Worm (Caenorhabditis elegans) whole organism, L3 larva: ENCODE measurements around the gene msp-36.

Experiments used
- ama-1 ChIP-seq: fragments of 150-350 bp; optimal IDR thresholded peaks from 2 replicates; lab custom pipeline; 2018
- egl-27 ChIP-seq: sonication (generic microtip); optimal IDR thresholded peaks from 4 replicates; lab custom pipeline; 2017; ENCODE audit warnings: missing biosample characterization, missing genetic modification reagents, missing genetic modification characterization
- mdl-1 ChIP-seq: fragments of 150-350 bp; optimal IDR thresholded peaks from 2 replicates; lab custom pipeline; 2014; ENCODE audit warnings: missing biosample characterization, missing genetic modification characterization
- zag-1 ChIP-seq: fragments of 150-350 bp; optimal IDR thresholded peaks from 2 replicates; lab custom pipeline; 2014; ENCODE audit warnings: missing biosample characterization, missing genetic modification characterization

- TF ChIP-seq egl-27 (tag; lab: Kevin White, UChicago): no peak
- TF ChIP-seq zag-1: no peak
- no peak for TF ChIP-seq mdl-1 (tag; lab: Kevin White, UChicago)
- no peak for TF ChIP-seq ama-1 (lab: Kevin White, UChicago)
Observed at ce11 chrIV:10128446-10128845, 33.2 kb downstream of the msp-36 start.
